Worm (Caenorhabditis elegans) whole organism, L4 larva: ENCODE data around the gene srd-17.

Experiments used
- D1046.2 ChIP-seq: fragments of 200-800 bp; sonication (Bioruptor generic); IDR thresholded peaks from 2 replicates; pipeline ENCODE4 v1.3.6; 2022; ENCODE audit warnings: missing genetic modification characterization, missing compliant biosample characterization
- F10B5.3 ChIP-seq: sonication (generic microtip); optimal IDR thresholded peaks from 2 replicates; lab custom pipeline; 2016; ENCODE audit warnings: mild to moderate bottlenecking, missing genetic modification characterization, missing compliant biosample characterization
- F26F4.8 ChIP-seq: fragments of 200-800 bp; sonication (Bioruptor generic); conservative IDR thresholded peaks from 2 replicates; pipeline ENCODE4 v1.3.6; 2022; ENCODE audit warnings: missing genetic modification characterization, missing compliant biosample characterization
- F49E8.2 ChIP-seq: sonication (generic microtip); optimal IDR thresholded peaks from 2 replicates; lab custom pipeline; 2016; ENCODE audit warnings: missing compliant biosample characterization, mild to moderate bottlenecking, missing genetic modification characterization, borderline replicate concordance
- T26A8.4 ChIP-seq: fragments of 200-800 bp; sonication (Bioruptor generic); IDR thresholded peaks from 2 replicates; pipeline ENCODE4 v1.3.6; 2022; ENCODE audit warnings: missing genetic modification characterization, missing compliant biosample characterization
- ZK337.2 ChIP-seq: fragments of 200-800 bp; sonication (Bioruptor generic); IDR thresholded peaks from 2 replicates; pipeline ENCODE4 v1.3.6; 2022; ENCODE audit warnings: missing genetic modification reagents, missing genetic modification characterization, missing compliant biosample characterization
- aha-1 ChIP-seq: fragments of 150-350 bp; peaks from one replicate; lab custom pipeline; 2014; ENCODE audit warnings: missing biosample characterization, missing genetic modification characterization
- aly-2 ChIP-seq: sonication (generic microtip); optimal IDR thresholded peaks from 2 replicates; lab custom pipeline; 2018; ENCODE audit warnings: missing biosample characterization, missing genetic modification characterization
- ces-1 ChIP-seq: fragments of 150-350 bp; sonication (generic microtip); optimal IDR thresholded peaks from 4 replicates; lab custom pipeline; 2014; ENCODE audit warnings: missing biosample characterization, missing genetic modification reagents, missing genetic modification characterization
- ctbp-1 ChIP-seq: fragments of 200-800 bp; sonication (Bioruptor generic); IDR thresholded peaks from 2 replicates; pipeline ENCODE4 v1.3.6; 2022; ENCODE audit warnings: missing genetic modification reagents, missing genetic modification characterization, missing compliant biosample characterization
- daf-16 ChIP-seq, 3 experiments: sonication (generic microtip); optimal IDR thresholded peaks; 2 replicates each; lab custom pipeline; 2016 to 2017; ENCODE audit warnings: missing genetic modification characterization in 3 of 3, missing genetic modification reagents in 3 of 3, mild to moderate bottlenecking in 2 of 3, missing compliant biosample characterization in 2 of 3, missing biosample characterization in 1 of 3, moderate library complexity in 1 of 3
- daf-19 ChIP-seq: fragments of 200-800 bp; sonication (Bioruptor generic); conservative IDR thresholded peaks from 2 replicates; pipeline ENCODE4 v1.3.6; 2022; ENCODE audit warnings: missing genetic modification characterization, missing compliant biosample characterization
- daf-8 ChIP-seq: fragments of 200-800 bp; sonication (Bioruptor generic); IDR thresholded peaks from 2 replicates; pipeline ENCODE4 v1.3.6; 2022; ENCODE audit warnings: missing genetic modification characterization, missing compliant biosample characterization
- egl-27 ChIP-seq: sonication (generic microtip); optimal IDR thresholded peaks from 3 replicates; lab custom pipeline; 2017; ENCODE audit warnings: missing biosample characterization, missing genetic modification reagents, missing genetic modification characterization
- fkh-10 ChIP-seq: fragments of 150-350 bp; optimal IDR thresholded peaks from 2 replicates; lab custom pipeline; 2014; ENCODE audit warnings: missing biosample characterization, missing genetic modification reagents, missing genetic modification characterization
- gei-8 ChIP-seq: fragments of 200-800 bp; sonication (Bioruptor generic); optimal IDR thresholded peaks from 2 replicates; lab custom pipeline; 2018; ENCODE audit warnings: mild to moderate bottlenecking, missing genetic modification characterization, missing compliant biosample characterization
- hlh-30 ChIP-seq: sonication (generic microtip); optimal IDR thresholded peaks from 2 replicates; lab custom pipeline; 2017; ENCODE audit warnings: antibody characterized with exemption, mild to moderate bottlenecking, missing genetic modification characterization, missing compliant biosample characterization; ENCODE audit not compliant: insufficient read depth
- lin-1 ChIP-seq: fragments of 200-800 bp; sonication (Bioruptor generic); IDR thresholded peaks from 2 replicates; pipeline ENCODE4 v1.3.6; 2022; ENCODE audit warnings: missing genetic modification reagents, missing genetic modification characterization, missing compliant biosample characterization
- lin-15B ChIP-seq: fragments of 150-350 bp; sonication (generic microtip); optimal IDR thresholded peaks from 3 replicates; lab custom pipeline; 2014; ENCODE audit warnings: missing biosample characterization, missing genetic modification characterization
- lin-39 ChIP-seq: fragments of 150-350 bp; optimal IDR thresholded peaks from 2 replicates; lab custom pipeline; 2014; ENCODE audit warnings: missing biosample characterization, missing genetic modification reagents, missing genetic modification characterization
- madf-9 ChIP-seq: fragments of 200-800 bp; sonication (Bioruptor generic); conservative IDR thresholded peaks from 2 replicates; pipeline ENCODE4 v1.3.6; 2022; ENCODE audit warnings: missing genetic modification reagents, missing genetic modification characterization, missing compliant biosample characterization
- mdt-29 ChIP-seq: fragments of 200-800 bp; sonication (Bioruptor generic); IDR thresholded peaks from 2 replicates; pipeline ENCODE4 v1.3.6; 2022; ENCODE audit warnings: missing genetic modification reagents, missing genetic modification characterization, missing compliant biosample characterization
- mes-2 ChIP-seq: sonication (generic microtip); optimal IDR thresholded peaks from 2 replicates; lab custom pipeline; 2016; ENCODE audit warnings: missing genotype, mild to moderate bottlenecking, missing genetic modification characterization, missing compliant biosample characterization; ENCODE audit not compliant: poor library complexity, severe bottlenecking
- mxl-2 ChIP-seq: fragments of 200-800 bp; sonication (Bioruptor generic); conservative IDR thresholded peaks from 2 replicates; pipeline ENCODE4 v1.3.6; 2022; ENCODE audit warnings: missing genetic modification reagents, missing genetic modification characterization, missing compliant biosample characterization
- mxl-3 ChIP-seq: fragments of 200-800 bp; sonication (Bioruptor generic); optimal IDR thresholded peaks from 2 replicates; lab custom pipeline; 2018; ENCODE audit warnings: mild to moderate bottlenecking, missing genetic modification characterization, missing compliant biosample characterization
- nhr-111 ChIP-seq: fragments of 200-800 bp; sonication (Bioruptor generic); optimal IDR thresholded peaks from 2 replicates; lab custom pipeline; 2018; ENCODE audit warnings: mild to moderate bottlenecking, missing genetic modification characterization, missing compliant biosample characterization
- nhr-25 ChIP-seq: sonication (generic microtip); optimal IDR thresholded peaks from 2 replicates; lab custom pipeline; 2017; ENCODE audit warnings: missing genetic modification characterization, mild to moderate bottlenecking, missing compliant biosample characterization, antibody characterized with exemption, moderate library complexity, borderline replicate concordance; ENCODE audit not compliant: insufficient read depth
- nhr-28 ChIP-seq: fragments of 150-350 bp; optimal IDR thresholded peaks from 2 replicates; lab custom pipeline; 2014; ENCODE audit warnings: missing biosample characterization, missing genetic modification characterization
- nhr-42 ChIP-seq: fragments of 200-800 bp; sonication (Bioruptor generic); IDR thresholded peaks from 2 replicates; pipeline ENCODE4 v1.3.6; 2022; ENCODE audit warnings: missing genetic modification characterization, missing compliant biosample characterization
- nhr-76 ChIP-seq: fragments of 150-350 bp; optimal IDR thresholded peaks from 2 replicates; lab custom pipeline; 2014; ENCODE audit warnings: missing biosample characterization, missing genetic modification characterization
- nhr-77 ChIP-seq: fragments of 150-350 bp; optimal IDR thresholded peaks from 2 replicates; lab custom pipeline; 2014; ENCODE audit warnings: missing biosample characterization, missing genetic modification characterization
- rbr-2 ChIP-seq: sonication (generic microtip); optimal IDR thresholded peaks from 2 replicates; lab custom pipeline; 2016; ENCODE audit warnings: missing genotype, missing genetic modification characterization, missing compliant biosample characterization
- saeg-2 ChIP-seq: fragments of 200-800 bp; sonication (Bioruptor generic); IDR thresholded peaks from 2 replicates; pipeline ENCODE4 v1.3.6; 2022; ENCODE audit warnings: missing genetic modification reagents, missing genetic modification characterization, missing compliant biosample characterization
- set-16 ChIP-seq: fragments of 200-800 bp; sonication (Bioruptor generic); IDR thresholded peaks from 2 replicates; pipeline ENCODE4 v1.3.6; 2022; ENCODE audit warnings: missing genetic modification reagents, missing genetic modification characterization, missing compliant biosample characterization
- snpc-4 ChIP-seq: fragments of 150-350 bp; optimal IDR thresholded peaks from 2 replicates; lab custom pipeline; 2014; ENCODE audit warnings: missing biosample characterization, missing genetic modification characterization
- spr-1 ChIP-seq: sonication (generic microtip); optimal IDR thresholded peaks from 2 replicates; lab custom pipeline; 2016; ENCODE audit warnings: mild to moderate bottlenecking, missing genetic modification characterization, missing compliant biosample characterization
- tag-97 ChIP-seq: fragments of 200-800 bp; sonication (Bioruptor generic); IDR thresholded peaks from 2 replicates; pipeline ENCODE4 v1.3.6; 2022; ENCODE audit warnings: missing genetic modification characterization, missing compliant biosample characterization
- tra-1 ChIP-seq: fragments of 200-800 bp; sonication (Bioruptor generic); IDR thresholded peaks from 2 replicates; pipeline ENCODE4 v1.3.6; 2022; ENCODE audit warnings: missing genetic modification reagents, missing genetic modification characterization, missing compliant biosample characterization
- unc-62 ChIP-seq, 3 experiments: fragments of 150-350 bp in 1 of 3; sonication (generic microtip); optimal IDR thresholded peaks in 2 of 3; peaks in 1 of 3; 1 replicate in 1 of 3; 2 replicates in 2 of 3; lab custom pipeline; 2014 to 2017; ENCODE audit warnings: missing biosample characterization in 3 of 3, missing genetic modification characterization in 3 of 3, missing genetic modification reagents in 3 of 3, missing genotype in 1 of 3
- zfp-2 ChIP-seq: sonication (generic microtip); optimal IDR thresholded peaks from 2 replicates; lab custom pipeline; 2016; ENCODE audit warnings: mild to moderate bottlenecking, missing genetic modification characterization, missing compliant biosample characterization

srd-17 gene

ce11 chrV:13393333-13393803 is 39.1 kb downstream of the srd-17 start (continued):
- TF ChIP-seq lin-39 (tag; lab: Kevin White, UChicago) (no peak), madf-9 (no peak), nhr-76 (tag; lab: Kevin White, UChicago) (no peak), gei-8 (peak; percentile 8), F26F4.8 (GFP tag; lab: Robert Waterston, UW) (no peak), spr-1 (no peak), tra-1 (GFP tag; lab: Robert Waterston, UW) (no peak), T26A8.4 (no peak), aha-1 (tag; lab: Kevin White, UChicago) (no peak), nhr-28 (tag; lab: Kevin White, UChicago) (peak; percentile 87), nhr-111 (no peak), aly-2 (tag; lab: Kevin White, UChicago) (no peak), fkh-10 (GFP tag; lab: Kevin White, UChicago) (no peak), tag-97 (no peak), daf-16 (GFP tag; optimal IDR thresholded peaks at IDR 0.05; lab: Kevin White, UChicago) (no peak), daf-16 (tag; optimal IDR thresholded peaks at IDR 0.05; lab: Kevin White, UChicago) (no peak), set-16 (GFP tag; lab: Robert Waterston, UW) (peak; percentile 73), egl-27 (no peak), mxl-2 (no peak), zfp-2 (tag; lab: Kevin White, UChicago) (no peak), daf-19 (no peak), lin-1 (GFP tag; lab: Robert Waterston, UW) (no peak), D1046.2 (GFP tag; lab: Robert Waterston, UW) (0 out of 2 replicates have a peak, but pooled peaks have one; percentile 9), ctbp-1 (peak; percentile 41; the same call in 1 of the 2 replicates), F49E8.2 (tag; lab: Kevin White, UChicago) (no peak), saeg-2 (GFP tag; lab: Robert Waterston, UW) (no peak), nhr-77 (no peak), snpc-4 (tag; lab: Kevin White, UChicago) (no peak), mes-2 (tag; lab: Kevin White, UChicago) (no peak), F10B5.3 (tag; lab: Kevin White, UChicago) (no peak), lin-15B (tag; lab: Kevin White, UChicago) (no peak), mdt-29 (GFP tag; lab: Robert Waterston, UW) (no peak), nhr-25 (tag; lab: Kevin White, UChicago) (no peak), rbr-2 (peak; percentile 18)

ce11 chrV:13391378-13392258 is 40.9 kb downstream of the srd-17 start, which contains the start of gene somi-1:
Gene somi-1, minus strand, starts transcription at chrV:13391395.
- peak; percentile 83 for TF ChIP-seq ces-1
- TF ChIP-seq aha-1 (tag; lab: Kevin White, UChicago): peak; percentile 7
- peak; percentile 59 for TF ChIP-seq hlh-30 (tag; lab: Kevin White, UChicago)
- no peak for TF ChIP-seq ZK337.2 (GFP tag; lab: Robert Waterston, UW)
- no peak for TF ChIP-seq rbr-2
- TF ChIP-seq fkh-10 (GFP tag; lab: Kevin White, UChicago): peak; percentile 57
- peak in 1 of 2 experiments; percentile 88 for TF ChIP-seq unc-62 (GFP tag; optimal IDR thresholded peaks at IDR 0.05 in 1 of 2; lab: Kevin White, UChicago)
- TF ChIP-seq unc-62 (tag; optimal IDR thresholded peaks at IDR 0.05; lab: Kevin White, UChicago): no peak
- no peak for TF ChIP-seq nhr-42 (GFP tag; lab: Robert Waterston, UW)
- no peak for TF ChIP-seq nhr-76 (tag; lab: Kevin White, UChicago)
- no peak for TF ChIP-seq daf-8 (GFP tag; lab: Robert Waterston, UW)
- peak; percentile 33; the same call in 1 of the 2 replicates for TF ChIP-seq ctbp-1
- no peak for TF ChIP-seq lin-39 (tag; lab: Kevin White, UChicago)
- TF ChIP-seq mxl-3 (GFP tag; lab: Kevin White, UChicago): peak; percentile 0
- TF ChIP-seq nhr-28 (tag; lab: Kevin White, UChicago): peak; percentile 47
